Fruit fly (Drosophila melanogaster) whole organism, pupa: Measurements from ENCODE around the gene Nasp.

Source experiments
- CG10348 ChIP-seq: fragments of 200-800 bp; sonication (Bioruptor generic); IDR thresholded peaks from 2 replicates; pipeline ENCODE4 v1.3.6; 2022; ENCODE audit warnings: missing biosample characterization, missing genetic modification characterization
- CG17806 ChIP-seq: fragments of 200-800 bp; sonication (Bioruptor generic); optimal IDR thresholded peaks from 2 replicates; lab custom pipeline; 2018; ENCODE audit warnings: missing biosample characterization, mild to moderate bottlenecking, missing genetic modification characterization, moderate library complexity
- CG34367 ChIP-seq: fragments of 200-800 bp; sonication (Bioruptor generic); optimal IDR thresholded peaks from 2 replicates; lab custom pipeline; 2018; ENCODE audit warnings: missing biosample characterization, mild to moderate bottlenecking, missing genetic modification characterization
- CG8159 ChIP-seq: fragments of 200-800 bp; sonication (Bioruptor generic); optimal IDR thresholded peaks from 3 replicates; lab custom pipeline; 2018; ENCODE audit warnings: missing biosample characterization, mild to moderate bottlenecking, missing genetic modification characterization, moderate library complexity
- CG8301 ChIP-seq: fragments of 200-800 bp; sonication (Bioruptor generic); optimal IDR thresholded peaks from 2 replicates; lab custom pipeline; 2018; ENCODE audit warnings: missing biosample characterization, mild to moderate bottlenecking, missing genetic modification characterization
- EcR ChIP-seq: fragments of 200-800 bp; sonication (Bioruptor generic); optimal IDR thresholded peaks from 3 replicates; lab custom pipeline; 2019; ENCODE audit warnings: missing biosample characterization, missing genetic modification characterization, mild to moderate bottlenecking, moderate library complexity, missing genetic modification reagents
- Pif1A ChIP-seq: fragments of 200-800 bp; sonication (Bioruptor generic); optimal IDR thresholded peaks from 3 replicates; lab custom pipeline; 2016; ENCODE audit warnings: missing biosample characterization, missing genetic modification characterization
- Pif1B ChIP-seq: fragments of 200-800 bp; sonication (Bioruptor generic); optimal IDR thresholded peaks from 3 replicates; lab custom pipeline; 2016; ENCODE audit warnings: missing biosample characterization, missing genetic modification characterization
- rn ChIP-seq: fragments of 200-800 bp; sonication (Bioruptor generic); IDR thresholded peaks from 2 replicates; pipeline ENCODE4 v1.3.6; 2022; ENCODE audit warnings: missing biosample characterization, missing genetic modification characterization

dm6 chr3R:8739161-8739783 lies 8.3 kb upstream of the Nasp start:
- TF ChIP-seq CG8301 (tag; lab: Kevin White, UChicago) (no peak), Pif1B (GFP tag; lab: Kevin White, UChicago) (no peak), rn (no peak), EcR (GFP tag; lab: Kevin White, UChicago) (no peak), CG8159 (tag; lab: Kevin White, UChicago) (peak; percentile 76), CG34367 (tag; lab: Kevin White, UChicago) (no peak), Pif1A (GFP tag; lab: Kevin White, UChicago) (no peak), CG17806 (peak; percentile 49), CG10348 (GFP tag; lab: Robert Waterston, UW) (no peak)
